Worm (Caenorhabditis elegans) whole organism, L1 larva: Measurements from ENCODE around the gene H10E21.5.

Experiments used
- blmp-1 ChIP-seq: fragments of 150-350 bp; optimal IDR thresholded peaks from 2 replicates; lab custom pipeline; 2014; ENCODE audit warnings: missing biosample characterization, missing genetic modification characterization
- lin-39 ChIP-seq: fragments of 150-350 bp; optimal IDR thresholded peaks from 2 replicates; lab custom pipeline; 2014; ENCODE audit warnings: missing biosample characterization, missing genetic modification reagents, missing genetic modification characterization
- nhr-237 ChIP-seq: fragments of 150-350 bp; optimal IDR thresholded peaks from 2 replicates; lab custom pipeline; 2014; ENCODE audit warnings: missing biosample characterization, missing genetic modification characterization
- nhr-28 ChIP-seq: fragments of 150-350 bp; optimal IDR thresholded peaks from 2 replicates; lab custom pipeline; 2014; ENCODE audit warnings: missing biosample characterization, missing genetic modification characterization
- skn-1 ChIP-seq: fragments of 150-350 bp; optimal IDR thresholded peaks from 2 replicates; lab custom pipeline; 2014; ENCODE audit warnings: missing biosample characterization, missing genetic modification characterization
- tbx-2 ChIP-seq: sonication (generic microtip); optimal IDR thresholded peaks from 2 replicates; lab custom pipeline; 2016; ENCODE audit warnings: missing genetic modification characterization, missing compliant biosample characterization

DNA sequence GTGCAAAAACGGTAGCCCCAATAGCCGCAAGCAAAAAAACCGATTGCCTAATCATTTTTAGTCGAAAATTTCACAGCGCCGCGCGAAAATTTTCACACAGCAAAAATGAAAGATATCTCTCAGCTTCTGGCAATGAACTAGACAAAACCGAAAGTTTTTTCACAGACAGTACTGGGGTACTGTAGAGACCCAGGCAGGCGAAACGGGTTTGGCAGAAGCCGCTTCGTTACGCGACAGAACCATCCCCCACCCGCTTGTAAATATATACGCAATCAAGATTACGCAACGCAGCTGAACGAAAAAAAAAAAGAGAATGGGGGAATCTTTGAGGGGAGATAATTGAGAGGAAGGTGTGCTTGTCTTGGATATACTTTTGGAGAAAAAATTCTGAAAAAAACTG lies 4.3 kb downstream of the H10E21.5 start, which contains the start of gene H10E21.4:
- TF ChIP-seq tbx-2 (tag; lab: Kevin White, UChicago), result no peak
- TF ChIP-seq lin-39 (tag; lab: Kevin White, UChicago), result no peak
- no peak for TF ChIP-seq nhr-28
- TF ChIP-seq skn-1 (tag; lab: Kevin White, UChicago), result no peak
- TF ChIP-seq nhr-237, result no peak
- TF ChIP-seq blmp-1 (tag; lab: Kevin White, UChicago), result peak; percentile 71
